Worm (Caenorhabditis elegans): Measurements from ENCODE around the gene unc-27.

Gene unc-27

ce11 chrX:8764044-8764443 is 25.2 kb upstream of the unc-27 start:
- TF ChIP-seq hnd-1 (tag; optimal IDR thresholded peaks at IDR 0.05) = no peak
- TF ChIP-seq hmbx-1 (tag; optimal IDR thresholded peaks at IDR 0.05) = no peak
- TF ChIP-seq ceh-36 (tag; optimal IDR thresholded peaks at IDR 0.05) = no peak
- TF ChIP-seq pes-1 (GFP tag; IDR thresholded peaks at IDR 0.05) = no peak
- TF ChIP-seq aly-1 (tag; optimal IDR thresholded peaks at IDR 0.05) = no peak
- no peak for TF ChIP-seq B0310.2 (tag; optimal IDR thresholded peaks at IDR 0.05)

- TF ChIP-seq B0310.2 (tag; optimal IDR thresholded peaks at IDR 0.05) (no peak), hmbx-1 (tag; optimal IDR thresholded peaks at IDR 0.05) (no peak), hnd-1 (tag; optimal IDR thresholded peaks at IDR 0.05) (no peak), sea-1 (GFP tag; conservative IDR thresholded peaks at IDR 0.05) (no peak), ceh-13 (GFP tag; optimal IDR thresholded peaks at IDR 0.05) (no peak), pes-1 (GFP tag; IDR thresholded peaks at IDR 0.05) (no peak)
Observed at ce11 chrX:8770316-8770715, 18.9 kb upstream of the unc-27 start.

- TF ChIP-seq sea-1 (GFP tag; conservative IDR thresholded peaks at IDR 0.05) = no peak
- TF ChIP-seq aly-1 (tag; optimal IDR thresholded peaks at IDR 0.05) = no peak
- no peak for TF ChIP-seq ets-7 (tag; optimal IDR thresholded peaks at IDR 0.05)
- no peak for TF ChIP-seq F13C5.2 (tag; optimal IDR thresholded peaks at IDR 0.05)
- TF ChIP-seq hmg-4 (GFP tag; optimal IDR thresholded peaks at IDR 0.05) = no peak
- TF ChIP-seq hnd-1 (tag; optimal IDR thresholded peaks at IDR 0.05) = no peak
- no peak for TF ChIP-seq hmbx-1 (tag; optimal IDR thresholded peaks at IDR 0.05)
- no peak for TF ChIP-seq B0310.2 (tag; optimal IDR thresholded peaks at IDR 0.05)
- no peak for TF ChIP-seq tbx-11 (GFP tag; IDR thresholded peaks at IDR 0.05)
- no peak for TF ChIP-seq ceh-36 (tag; optimal IDR thresholded peaks at IDR 0.05)
- no peak for TF ChIP-seq tra-4 (tag; optimal IDR thresholded peaks at IDR 0.05)
- no peak for TF ChIP-seq scrt-1 (GFP tag; IDR thresholded peaks at IDR 0.05)
- TF ChIP-seq ceh-13 (GFP tag; optimal IDR thresholded peaks at IDR 0.05) = no peak
- no peak for TF ChIP-seq pes-1 (GFP tag; IDR thresholded peaks at IDR 0.05)
Observed at ce11 chrX:8778558-8778957, 10.7 kb upstream of the unc-27 start, which contains the start of gene ZK721.4. ZK721.4 (plus strand) TSS chrX:8778858.

ce11 chrX:8784234-8784633 is 5.0 kb upstream of the unc-27 start, which contains the start of gene ZK721.3:
ZK721.3 (plus strand) TSS chrX:8784534.
- TF ChIP-seq hnd-1 (tag; optimal IDR thresholded peaks at IDR 0.05) (no peak), F13C5.2 (tag; optimal IDR thresholded peaks at IDR 0.05) (no peak), ets-7 (tag; optimal IDR thresholded peaks at IDR 0.05) (no peak), sea-1 (GFP tag; conservative IDR thresholded peaks at IDR 0.05) (no peak), pes-1 (GFP tag; IDR thresholded peaks at IDR 0.05) (no peak), ceh-36 (tag; optimal IDR thresholded peaks at IDR 0.05) (no peak), flt-1 (GFP tag; IDR thresholded peaks at IDR 0.05) (no peak), tbx-11 (GFP tag; IDR thresholded peaks at IDR 0.05) (no peak), tbx-37 (GFP tag; conservative IDR thresholded peaks at IDR 0.05) (no peak), aly-1 (tag; optimal IDR thresholded peaks at IDR 0.05) (no peak), ama-1 (optimal IDR thresholded peaks at IDR 0.05) (no peak), scrt-1 (GFP tag; IDR thresholded peaks at IDR 0.05) (no peak), ceh-13 (GFP tag; optimal IDR thresholded peaks at IDR 0.05) (no peak), hmbx-1 (tag; optimal IDR thresholded peaks at IDR 0.05) (no peak), B0310.2 (tag; optimal IDR thresholded peaks at IDR 0.05) (no peak), tra-4 (tag; optimal IDR thresholded peaks at IDR 0.05) (no peak), hmg-4 (GFP tag; optimal IDR thresholded peaks at IDR 0.05) (no peak)

ce11 chrX:8786687-8787086 is 2.6 kb upstream of the unc-27 start:
- TF ChIP-seq sea-1 (GFP tag; conservative IDR thresholded peaks at IDR 0.05) (no peak), hnd-1 (tag; optimal IDR thresholded peaks at IDR 0.05) (no peak), hmbx-1 (tag; optimal IDR thresholded peaks at IDR 0.05) (no peak), ets-7 (tag; optimal IDR thresholded peaks at IDR 0.05) (no peak), F13C5.2 (tag; optimal IDR thresholded peaks at IDR 0.05) (no peak), B0310.2 (tag; optimal IDR thresholded peaks at IDR 0.05) (no peak)

- TF ChIP-seq flt-1 (GFP tag; IDR thresholded peaks at IDR 0.05) (no peak), F13C5.2 (tag; optimal IDR thresholded peaks at IDR 0.05) (no peak), pes-1 (GFP tag; IDR thresholded peaks at IDR 0.05) (no peak), tbx-37 (GFP tag; conservative IDR thresholded peaks at IDR 0.05) (no peak), scrt-1 (GFP tag; IDR thresholded peaks at IDR 0.05) (no peak), sea-1 (GFP tag; conservative IDR thresholded peaks at IDR 0.05) (no peak), aly-1 (tag; optimal IDR thresholded peaks at IDR 0.05) (no peak), tra-4 (tag; optimal IDR thresholded peaks at IDR 0.05) (no peak), ceh-13 (GFP tag; optimal IDR thresholded peaks at IDR 0.05) (no peak)
Observed at ce11 chrX:8787689-8788222, 1.5 kb upstream of the unc-27 start.

- no peak for TF ChIP-seq ets-7 (tag; optimal IDR thresholded peaks at IDR 0.05)
- TF ChIP-seq hmg-4 (GFP tag; optimal IDR thresholded peaks at IDR 0.05) = no peak
- TF ChIP-seq tbx-37 (GFP tag; conservative IDR thresholded peaks at IDR 0.05) = no peak
- TF ChIP-seq hmbx-1 (tag; optimal IDR thresholded peaks at IDR 0.05) = no peak
Observed at ce11 chrX:8790093-8790492, 837 bp downstream of the unc-27 start.

- TF ChIP-seq ama-1 (optimal IDR thresholded peaks at IDR 0.05) (no peak), ceh-36 (tag; optimal IDR thresholded peaks at IDR 0.05) (no peak), ceh-13 (GFP tag; optimal IDR thresholded peaks at IDR 0.05) (no peak)
Observed at ce11 chrX:8791821-8792220, 2.6 kb downstream of the unc-27 start, which contains the start of gene chup-1. chup-1 (plus strand) TSS chrX:8792160.
